Fruit fly (Drosophila melanogaster) whole organism, prepupa: ENCODE measurements around the gene Prosbeta4.

Source experiments
- Blimp-1 ChIP-seq: fragments of 200-800 bp; sonication (Bioruptor generic); optimal IDR thresholded peaks from 3 replicates; lab custom pipeline; 2017; ENCODE audit warnings: missing biosample characterization, missing genetic modification characterization, mild to moderate bottlenecking, moderate library complexity, missing genetic modification reagents
- CG10669 ChIP-seq: fragments of 200-800 bp; sonication (Bioruptor generic); optimal IDR thresholded peaks from 3 replicates; lab custom pipeline; 2018; ENCODE audit warnings: missing biosample characterization, mild to moderate bottlenecking, missing genetic modification characterization, moderate library complexity
- CG15336 ChIP-seq: fragments of 200-800 bp; sonication (Bioruptor generic); IDR thresholded peaks from 2 replicates; pipeline ENCODE4 v1.3.6; 2022; ENCODE audit warnings: missing biosample characterization, missing genetic modification characterization
- CG1621 ChIP-seq: fragments of 200-800 bp; sonication (Bioruptor generic); optimal IDR thresholded peaks from 3 replicates; lab custom pipeline; 2018; ENCODE audit warnings: missing biosample characterization, mild to moderate bottlenecking, missing genetic modification characterization
- CG3032 ChIP-seq: fragments of 200-800 bp; optimal IDR thresholded peaks from 2 replicates; lab custom pipeline; 2019; ENCODE audit warnings: missing biosample characterization, mild to moderate bottlenecking, missing genetic modification characterization, moderate library complexity
- CG31627 ChIP-seq: fragments of 200-800 bp; sonication (Bioruptor generic); optimal IDR thresholded peaks from 3 replicates; lab custom pipeline; 2016; ENCODE audit warnings: missing biosample characterization, missing genetic modification characterization
- CG34406 ChIP-seq: fragments of 200-800 bp; sonication (Bioruptor generic); optimal IDR thresholded peaks from 3 replicates; lab custom pipeline; 2016; ENCODE audit warnings: missing biosample characterization, missing genetic modification characterization
- CG3919 ChIP-seq: fragments of 200-800 bp; sonication (Bioruptor generic); optimal IDR thresholded peaks from 3 replicates; lab custom pipeline; 2016; ENCODE audit warnings: missing biosample characterization, missing genetic modification characterization
- CG4318 ChIP-seq: fragments of 200-800 bp; sonication (Bioruptor generic); optimal IDR thresholded peaks from 3 replicates; lab custom pipeline; 2017; ENCODE audit warnings: missing biosample characterization, mild to moderate bottlenecking, missing genetic modification characterization
- CG6163 ChIP-seq: fragments of 200-800 bp; sonication (Bioruptor generic); IDR thresholded peaks from 3 replicates; pipeline ENCODE4 v1.3.6; 2022; ENCODE audit warnings: missing biosample characterization, missing genetic modification characterization
- CG6276 ChIP-seq: fragments of 200-800 bp; sonication (Bioruptor generic); optimal IDR thresholded peaks from 2 replicates; lab custom pipeline; 2017; ENCODE audit warnings: missing biosample characterization, mild to moderate bottlenecking, missing genetic modification characterization
- CG6792 ChIP-seq: fragments of 200-800 bp; sonication (Bioruptor generic); optimal IDR thresholded peaks from 3 replicates; lab custom pipeline; 2016; ENCODE audit warnings: missing biosample characterization, missing genetic modification characterization
- CG6808 ChIP-seq: fragments of 200-800 bp; sonication (Bioruptor generic); optimal IDR thresholded peaks from 3 replicates; lab custom pipeline; 2017; ENCODE audit warnings: missing biosample characterization, missing genetic modification characterization, mild to moderate bottlenecking, moderate library complexity, missing genetic modification reagents
- CG7368 ChIP-seq: fragments of 200-800 bp; sonication (Bioruptor generic); optimal IDR thresholded peaks from 3 replicates; lab custom pipeline; 2016; ENCODE audit warnings: missing biosample characterization, missing genetic modification characterization
- CG8119 ChIP-seq: fragments of 200-800 bp; sonication (Bioruptor generic); IDR thresholded peaks from 3 replicates; pipeline ENCODE4 v1.3.6; 2022; ENCODE audit warnings: missing biosample characterization, missing genetic modification characterization
- CG8319 ChIP-seq: fragments of 200-800 bp; sonication (Bioruptor generic); optimal IDR thresholded peaks from 3 replicates; lab custom pipeline; 2016; ENCODE audit warnings: missing biosample characterization, missing genetic modification characterization
- CG8632 ChIP-seq: fragments of 200-800 bp; sonication (Bioruptor generic); optimal IDR thresholded peaks from 3 replicates; lab custom pipeline; 2016; ENCODE audit warnings: missing biosample characterization, missing genetic modification characterization
- CG9139 ChIP-seq: fragments of 200-800 bp; sonication (Bioruptor generic); optimal IDR thresholded peaks from 3 replicates; lab custom pipeline; 2017; ENCODE audit warnings: missing biosample characterization, mild to moderate bottlenecking, missing genetic modification characterization
- Eip75B ChIP-seq: fragments of 200-800 bp; sonication (Bioruptor generic); optimal IDR thresholded peaks from 3 replicates; lab custom pipeline; 2016; ENCODE audit warnings: missing biosample characterization, missing genetic modification characterization
- Eip78C ChIP-seq: fragments of 200-800 bp; sonication (Bioruptor generic); peaks from one replicate; lab custom pipeline; 2016; ENCODE audit warnings: missing biosample characterization, missing genetic modification characterization
- Ets21C ChIP-seq: fragments of 200-800 bp; sonication (Bioruptor generic); optimal IDR thresholded peaks from 3 replicates; lab custom pipeline; 2016; ENCODE audit warnings: missing biosample characterization, missing genetic modification characterization
- Ets96B ChIP-seq: fragments of 200-800 bp; optimal IDR thresholded peaks from 2 replicates; lab custom pipeline; 2019; ENCODE audit warnings: missing biosample characterization, mild to moderate bottlenecking, missing genetic modification characterization, moderate library complexity
- Gug ChIP-seq: fragments of 200-800 bp; sonication (Bioruptor generic); IDR thresholded peaks from 2 replicates; pipeline ENCODE4 v1.3.6; 2022; ENCODE audit warnings: missing biosample characterization, missing genetic modification characterization
- Hr38 ChIP-seq: sonication (Bioruptor generic); optimal IDR thresholded peaks from 2 replicates; lab custom pipeline; 2016; ENCODE audit warnings: missing biosample characterization, missing genetic modification characterization
- Met ChIP-seq: fragments of 200-800 bp; sonication (Bioruptor generic); optimal IDR thresholded peaks from 3 replicates; lab custom pipeline; 2016; ENCODE audit warnings: missing biosample characterization, missing genetic modification characterization
- OdsH ChIP-seq: fragments of 200-800 bp; sonication (Bioruptor generic); optimal IDR thresholded peaks from 3 replicates; lab custom pipeline; 2016; ENCODE audit warnings: missing biosample characterization, missing genetic modification characterization
- Smox ChIP-seq: fragments of 200-800 bp; sonication (Bioruptor generic); optimal IDR thresholded peaks from 3 replicates; lab custom pipeline; 2016; ENCODE audit warnings: missing biosample characterization, missing genetic modification characterization
- Sox102F ChIP-seq: fragments of 200-800 bp; sonication (Bioruptor generic); optimal IDR thresholded peaks from 2 replicates; lab custom pipeline; 2016; ENCODE audit warnings: missing biosample characterization, mild to moderate bottlenecking, missing genetic modification characterization
- Sox15 ChIP-seq: fragments of 200-800 bp; sonication (Bioruptor generic); optimal IDR thresholded peaks from 3 replicates; lab custom pipeline; 2016; ENCODE audit warnings: missing biosample characterization, missing genetic modification characterization
- achi ChIP-seq: fragments of 200-800 bp; sonication (Bioruptor generic); optimal IDR thresholded peaks from 3 replicates; lab custom pipeline; 2016; ENCODE audit warnings: missing biosample characterization, missing genetic modification characterization
- acj6 ChIP-seq: fragments of 200-800 bp; sonication (Bioruptor generic); optimal IDR thresholded peaks from 3 replicates; lab custom pipeline; 2016; ENCODE audit warnings: missing biosample characterization, missing genetic modification characterization
- cyc ChIP-seq: fragments of 200-800 bp; sonication (Bioruptor generic); optimal IDR thresholded peaks from 3 replicates; lab custom pipeline; 2016; ENCODE audit warnings: missing biosample characterization, missing genetic modification characterization
- dac ChIP-seq: fragments of 200-800 bp; sonication (Bioruptor generic); optimal IDR thresholded peaks from 2 replicates; lab custom pipeline; 2017; ENCODE audit warnings: missing biosample characterization, mild to moderate bottlenecking, missing genetic modification characterization
- dsx ChIP-seq: fragments of 200-800 bp; optimal IDR thresholded peaks from 3 replicates; lab custom pipeline; 2019; ENCODE audit warnings: missing biosample characterization, mild to moderate bottlenecking, missing genetic modification characterization, moderate library complexity; ENCODE audit not compliant: poor library complexity, severe bottlenecking
- eg ChIP-seq: fragments of 200-800 bp; sonication (Bioruptor generic); IDR thresholded peaks from 3 replicates; pipeline ENCODE4 v1.3.6; 2022; ENCODE audit warnings: missing biosample characterization, missing genetic modification characterization
- fd85E ChIP-seq: fragments of 200-800 bp; sonication (Bioruptor generic); optimal IDR thresholded peaks from 3 replicates; lab custom pipeline; 2016; ENCODE audit warnings: missing biosample characterization, missing genetic modification characterization
- net ChIP-seq: fragments of 200-800 bp; sonication (Bioruptor generic); optimal IDR thresholded peaks from 3 replicates; lab custom pipeline; 2016; ENCODE audit warnings: missing biosample characterization, missing genetic modification characterization
- spab ChIP-seq: fragments of 200-800 bp; sonication (Bioruptor generic); optimal IDR thresholded peaks from 2 replicates; lab custom pipeline; 2017; ENCODE audit warnings: missing biosample characterization, mild to moderate bottlenecking, missing genetic modification characterization, missing genetic modification reagents
- ss ChIP-seq, 2 experiments: fragments of 200-800 bp; sonication (Bioruptor generic); optimal IDR thresholded peaks; 2 replicates in 1 of 2; 3 replicates in 1 of 2; lab custom pipeline; 2017 to 2018; ENCODE audit warnings: mild to moderate bottlenecking in 2 of 2, missing biosample characterization in 2 of 2, missing genetic modification characterization in 2 of 2, moderate library complexity in 1 of 2
- topi ChIP-seq: fragments of 200-800 bp; sonication (Bioruptor generic); optimal IDR thresholded peaks from 3 replicates; lab custom pipeline; 2016; ENCODE audit warnings: missing biosample characterization, missing genetic modification characterization
- vri ChIP-seq: fragments of 200-800 bp; sonication (Bioruptor generic); optimal IDR thresholded peaks from 3 replicates; lab custom pipeline; 2016; ENCODE audit warnings: missing biosample characterization, mild to moderate bottlenecking, missing genetic modification characterization

Gene Prosbeta4

DNA sequence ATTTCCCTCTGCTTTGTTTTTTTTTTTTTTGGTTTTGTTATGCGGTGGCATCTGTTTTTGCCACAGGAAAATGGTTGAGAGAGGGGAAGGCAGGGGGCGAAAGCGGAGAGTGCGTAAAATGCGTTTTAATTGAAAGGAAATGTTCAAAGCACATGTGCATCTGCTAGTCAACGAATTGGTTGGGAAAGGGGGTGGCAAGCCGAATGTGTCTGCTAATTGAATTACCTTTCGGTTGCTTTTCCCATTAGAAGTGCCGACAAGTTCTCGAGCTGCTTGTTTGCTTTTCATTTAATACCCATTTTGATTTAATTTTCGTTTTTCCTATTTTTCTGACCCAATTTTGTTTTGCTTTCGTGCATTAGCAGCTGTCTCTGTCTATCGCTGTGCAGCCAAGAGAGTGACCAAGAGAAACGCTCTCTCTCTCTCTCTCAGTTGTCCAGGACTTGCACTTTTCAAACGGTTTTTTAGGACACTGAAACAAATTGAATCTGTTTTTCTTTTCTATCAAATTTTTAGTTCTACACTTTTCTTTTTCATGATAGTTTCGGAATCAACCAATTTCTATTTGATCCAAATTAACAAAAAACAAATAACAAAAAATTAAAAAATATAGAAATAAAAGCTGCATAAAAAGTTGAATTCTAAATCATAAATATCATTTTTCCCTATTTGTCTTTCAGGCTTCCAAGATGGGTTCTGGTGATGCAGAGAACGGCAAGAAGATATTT is 13.3 kb downstream of the Prosbeta4 start (continued):
- TF ChIP-seq CG31627 (GFP tag; lab: Kevin White, UChicago) (no peak), Sox102F (no peak), CG4318 (GFP tag; lab: Kevin White, UChicago) (no peak), Hr38 (GFP tag; lab: Kevin White, UChicago) (no peak), dac (GFP tag; lab: Kevin White, UChicago) (no peak), vri (no peak), Eip78C (GFP tag; lab: Kevin White, UChicago) (peak; percentile 26), OdsH (no peak), net (GFP tag; lab: Kevin White, UChicago) (no peak), CG6276 (peak; percentile 47), ss (GFP tag; optimal IDR thresholded peaks at IDR 0.05; lab: Kevin White, UChicago) (no peak), CG6163 (GFP tag; lab: Robert Waterston, UW) (0 out of 3 replicates have a peak, but pooled peaks have one; percentile 8), CG34406 (no peak), CG15336 (peak; percentile 54; the same call in 1 of the 2 replicates), spab (GFP tag; lab: Kevin White, UChicago) (no peak)

DNA sequence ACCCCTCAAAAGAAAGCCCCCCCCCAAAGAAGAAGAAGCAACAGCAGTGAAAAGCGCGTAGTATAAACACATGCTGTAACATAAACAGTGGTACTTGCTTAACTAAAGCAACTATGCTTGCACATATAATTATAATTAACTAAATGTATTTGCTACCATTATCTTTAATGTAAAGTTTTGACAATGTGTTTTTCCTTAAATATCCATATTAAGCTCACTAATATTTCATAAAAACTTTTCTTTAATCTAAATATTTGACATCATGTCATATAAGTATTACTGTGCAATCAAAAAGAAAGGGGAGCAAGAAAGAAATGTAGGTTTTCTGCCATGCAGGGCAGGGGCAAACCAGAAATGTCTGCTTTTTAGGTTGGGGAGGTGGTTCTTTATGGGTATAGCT is 15.2 kb downstream of the Prosbeta4 start:
- TF ChIP-seq eg (GFP tag; lab: Robert Waterston, UW) (peak; percentile 67), dsx (GFP tag; lab: Kevin White, UChicago) (no peak)

DNA sequence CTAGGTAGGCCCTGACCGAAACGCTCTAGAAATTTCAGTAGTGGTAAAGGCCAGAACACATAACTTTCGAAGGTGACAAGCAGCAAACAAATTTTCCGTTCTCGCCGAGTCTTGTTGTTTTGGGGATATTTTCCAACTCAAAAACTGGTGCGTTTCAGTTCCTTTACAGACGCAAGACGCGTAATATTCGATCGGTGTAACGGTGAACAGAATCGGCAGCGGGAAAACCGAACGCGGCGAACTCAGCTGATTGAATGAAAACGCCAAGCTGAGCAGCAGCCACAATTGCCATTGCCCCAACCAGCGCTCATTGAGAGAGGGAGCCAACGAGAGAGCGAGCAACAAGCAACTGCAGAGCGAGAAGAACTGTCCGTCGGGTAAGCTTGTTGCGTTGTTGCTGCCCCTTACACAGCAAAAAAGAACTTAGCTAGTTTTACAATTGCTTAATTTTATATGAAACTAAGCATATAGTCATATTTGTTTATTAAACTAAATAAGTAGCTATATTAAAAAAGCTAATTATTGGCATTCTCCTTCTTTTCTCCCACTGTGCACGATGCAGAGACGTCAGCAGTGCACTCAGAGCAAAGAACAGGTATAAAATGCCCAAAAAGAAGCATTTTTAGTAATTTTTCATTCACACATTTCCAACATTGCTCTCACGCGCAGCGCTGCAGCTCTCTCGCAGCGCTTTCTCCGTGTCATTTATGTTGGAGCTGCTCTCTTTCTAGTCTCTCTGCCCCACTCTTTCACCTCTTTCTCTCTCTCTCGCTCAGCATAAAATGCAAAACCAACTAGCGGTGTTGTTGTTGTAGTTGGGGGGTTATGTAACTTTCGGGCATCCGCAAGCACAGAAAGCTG is 15.9 kb downstream of the Prosbeta4 start, which contains the start of the genes Cyt-c-d and CG31808:
TSS of gene Cyt-c-d (plus strand) at position 51 of the 861 bp plus-strand sequence.
TSS of gene CG31808 (minus strand) at position 355 of the 861 bp plus-strand sequence.
- peak; percentile 99 for TF ChIP-seq CG3919
- peak; percentile 91 for TF ChIP-seq ss (GFP tag; optimal IDR thresholded peaks at IDR 0.05; lab: Kevin White, UChicago)
- peak; percentile 89 for TF ChIP-seq Sox15 (GFP tag; lab: Kevin White, UChicago)
- peak; percentile 93 for TF ChIP-seq fd85E (GFP tag; lab: Kevin White, UChicago)
- peak; percentile 42 for TF ChIP-seq Hr38 (GFP tag; lab: Kevin White, UChicago)
- peak; percentile 94 for TF ChIP-seq Ets96B (tag; lab: Kevin White, UChicago)
- peak; percentile 97 for TF ChIP-seq Sox102F
- TF ChIP-seq CG4318 (GFP tag; lab: Kevin White, UChicago), result peak; percentile 98
- TF ChIP-seq dac (GFP tag; lab: Kevin White, UChicago), result peak; percentile 99
- peak; percentile 100 for TF ChIP-seq CG15336
- peak; percentile 99 for TF ChIP-seq CG6163 (GFP tag; lab: Robert Waterston, UW)
- peak; percentile 94 for TF ChIP-seq CG10669 (GFP tag; lab: Kevin White, UChicago)
- TF ChIP-seq achi, result peak; percentile 97
- TF ChIP-seq Met (GFP tag; lab: Kevin White, UChicago), result peak; percentile 98
- peak; percentile 96 for TF ChIP-seq CG34406
- TF ChIP-seq OdsH, result peak; percentile 98
- peak; percentile 95 for TF ChIP-seq vri
- TF ChIP-seq Ets21C (GFP tag; lab: Kevin White, UChicago), result peak; percentile 93
- TF ChIP-seq cyc (GFP tag; lab: Kevin White, UChicago), result peak; percentile 97
- TF ChIP-seq CG8119 (GFP tag; lab: Robert Waterston, UW), result peak; percentile 99
- peak; percentile 96 for TF ChIP-seq Smox (GFP tag; lab: Kevin White, UChicago)
- peak; percentile 88 for TF ChIP-seq CG8319
- peak; percentile 98 for TF ChIP-seq acj6 (GFP tag; lab: Kevin White, UChicago)
- peak; percentile 98 for TF ChIP-seq net (GFP tag; lab: Kevin White, UChicago)
- TF ChIP-seq Eip75B (GFP tag; lab: Kevin White, UChicago), result peak; percentile 96
- TF ChIP-seq CG3032 (tag; lab: Kevin White, UChicago), result peak; percentile 94
- TF ChIP-seq CG6792, result peak; percentile 97
- peak; percentile 95 for TF ChIP-seq CG7368 (GFP tag; lab: Kevin White, UChicago)
- peak; percentile 85 for TF ChIP-seq Blimp-1 (GFP tag; lab: Kevin White, UChicago)
- TF ChIP-seq topi (GFP tag; lab: Kevin White, UChicago), result peak; percentile 97
- TF ChIP-seq CG6808, result peak; percentile 92
- TF ChIP-seq Eip78C (GFP tag; lab: Kevin White, UChicago), result peak; percentile 100
- TF ChIP-seq dsx (GFP tag; lab: Kevin White, UChicago), result peak; percentile 93
- peak; percentile 94 for TF ChIP-seq spab (GFP tag; lab: Kevin White, UChicago)
- TF ChIP-seq Gug, result peak; percentile 97
- TF ChIP-seq CG1621, result peak; percentile 92
- peak; percentile 95 for TF ChIP-seq CG8632
- TF ChIP-seq CG31627 (GFP tag; lab: Kevin White, UChicago), result peak; percentile 95
- TF ChIP-seq CG9139 (GFP tag; lab: Kevin White, UChicago), result peak; percentile 84
- peak; percentile 99 for TF ChIP-seq eg (GFP tag; lab: Robert Waterston, UW)
